Worm (Caenorhabditis elegans) whole organism, late embryonic: ENCODE data around the gene fbxa-84.

ENCODE experiments used
- dve-1 ChIP-seq: sonication (generic microtip); optimal IDR thresholded peaks from 2 replicates; lab custom pipeline; 2017; ENCODE audit warnings: antibody characterized with exemption, mild to moderate bottlenecking, missing genetic modification characterization, missing compliant biosample characterization
- eyg-1 ChIP-seq: sonication (generic microtip); optimal IDR thresholded peaks from 2 replicates; lab custom pipeline; 2016; ENCODE audit warnings: missing genotype, missing genetic modification characterization, missing compliant biosample characterization
- fkh-10 ChIP-seq: fragments of 150-350 bp; optimal IDR thresholded peaks from 2 replicates; lab custom pipeline; 2014; ENCODE audit warnings: missing biosample characterization, missing genetic modification reagents, missing genetic modification characterization
- hlh-15 ChIP-seq: sonication (generic microtip); optimal IDR thresholded peaks from 2 replicates; lab custom pipeline; 2016; ENCODE audit warnings: missing genetic modification characterization, missing compliant biosample characterization
- nfya-1 ChIP-seq: sonication (generic microtip); optimal IDR thresholded peaks from 2 replicates; lab custom pipeline; 2017; ENCODE audit warnings: missing genetic modification characterization, mild to moderate bottlenecking, missing compliant biosample characterization, antibody characterized with exemption, moderate library complexity
- odd-2 ChIP-seq: sonication (generic microtip); optimal IDR thresholded peaks from 2 replicates; lab custom pipeline; 2017; ENCODE audit warnings: antibody characterized with exemption, mild to moderate bottlenecking, missing genetic modification characterization, missing compliant biosample characterization
- ref-2 ChIP-seq: sonication (generic microtip); optimal IDR thresholded peaks from 2 replicates; lab custom pipeline; 2016; ENCODE audit warnings: missing genetic modification characterization, missing compliant biosample characterization
- rnt-1 ChIP-seq: sonication (generic microtip); optimal IDR thresholded peaks from 2 replicates; lab custom pipeline; 2016; ENCODE audit warnings: missing genetic modification characterization, missing compliant biosample characterization
- sox-4 ChIP-seq: sonication (generic microtip); optimal IDR thresholded peaks from 2 replicates; lab custom pipeline; 2017; ENCODE audit warnings: mild to moderate bottlenecking, missing genetic modification characterization, inconsistent platforms, missing compliant biosample characterization
- tbx-2 ChIP-seq: sonication (generic microtip); optimal IDR thresholded peaks from 2 replicates; lab custom pipeline; 2016; ENCODE audit warnings: missing genetic modification characterization, missing compliant biosample characterization
- unc-55 ChIP-seq: sonication (generic microtip); optimal IDR thresholded peaks from 2 replicates; lab custom pipeline; 2017; ENCODE audit warnings: missing biosample characterization, missing genetic modification reagents, missing genetic modification characterization

- TF ChIP-seq eyg-1 (tag; lab: Kevin White, UChicago) (no peak), nfya-1 (tag; lab: Kevin White, UChicago) (no peak), hlh-15 (no peak), unc-55 (GFP tag; lab: Kevin White, UChicago) (no peak), tbx-2 (tag; lab: Kevin White, UChicago) (no peak), ref-2 (no peak), sox-4 (tag; lab: Kevin White, UChicago) (no peak), dve-1 (tag; lab: Kevin White, UChicago) (no peak), fkh-10 (no peak), odd-2 (no peak), rnt-1 (tag; lab: Kevin White, UChicago) (no peak)
Measured at ce11 chrV:15186259-15186927, 4.2 kb downstream of the fbxa-84 start, which contains the start of gene Y75B12B.3.
